Fruit fly (Drosophila melanogaster) whole organism, prepupa: ENCODE measurements around the gene bchs.

Source experiments
- Blimp-1 ChIP-seq: fragments of 200-800 bp; sonication (Bioruptor generic); optimal IDR thresholded peaks from 3 replicates; lab custom pipeline; 2017; ENCODE audit warnings: missing biosample characterization, missing genetic modification characterization, mild to moderate bottlenecking, moderate library complexity, missing genetic modification reagents
- CG10631 ChIP-seq: fragments of 200-800 bp; sonication (Bioruptor generic); optimal IDR thresholded peaks from 2 replicates; lab custom pipeline; 2016; ENCODE audit warnings: missing biosample characterization, missing genetic modification characterization
- CG10669 ChIP-seq: fragments of 200-800 bp; sonication (Bioruptor generic); optimal IDR thresholded peaks from 3 replicates; lab custom pipeline; 2018; ENCODE audit warnings: missing biosample characterization, mild to moderate bottlenecking, missing genetic modification characterization, moderate library complexity
- CG16779 ChIP-seq: fragments of 200-800 bp; sonication (Bioruptor generic); optimal IDR thresholded peaks from 3 replicates; lab custom pipeline; 2017; ENCODE audit warnings: missing biosample characterization, mild to moderate bottlenecking, missing genetic modification characterization
- CG3032 ChIP-seq: fragments of 200-800 bp; optimal IDR thresholded peaks from 2 replicates; lab custom pipeline; 2019; ENCODE audit warnings: missing biosample characterization, mild to moderate bottlenecking, missing genetic modification characterization, moderate library complexity
- CG31627 ChIP-seq: fragments of 200-800 bp; sonication (Bioruptor generic); optimal IDR thresholded peaks from 3 replicates; lab custom pipeline; 2016; ENCODE audit warnings: missing biosample characterization, missing genetic modification characterization
- CG3919 ChIP-seq: fragments of 200-800 bp; sonication (Bioruptor generic); optimal IDR thresholded peaks from 3 replicates; lab custom pipeline; 2016; ENCODE audit warnings: missing biosample characterization, missing genetic modification characterization
- CG6163 ChIP-seq: fragments of 200-800 bp; sonication (Bioruptor generic); IDR thresholded peaks from 3 replicates; pipeline ENCODE4 v1.3.6; 2022; ENCODE audit warnings: missing biosample characterization, missing genetic modification characterization
- CG6792 ChIP-seq: fragments of 200-800 bp; sonication (Bioruptor generic); optimal IDR thresholded peaks from 3 replicates; lab custom pipeline; 2016; ENCODE audit warnings: missing biosample characterization, missing genetic modification characterization
- CG6808 ChIP-seq: fragments of 200-800 bp; sonication (Bioruptor generic); optimal IDR thresholded peaks from 3 replicates; lab custom pipeline; 2017; ENCODE audit warnings: missing biosample characterization, missing genetic modification characterization, mild to moderate bottlenecking, moderate library complexity, missing genetic modification reagents
- CG8119 ChIP-seq: fragments of 200-800 bp; sonication (Bioruptor generic); IDR thresholded peaks from 3 replicates; pipeline ENCODE4 v1.3.6; 2022; ENCODE audit warnings: missing biosample characterization, missing genetic modification characterization
- CG9139 ChIP-seq: fragments of 200-800 bp; sonication (Bioruptor generic); optimal IDR thresholded peaks from 3 replicates; lab custom pipeline; 2017; ENCODE audit warnings: missing biosample characterization, mild to moderate bottlenecking, missing genetic modification characterization
- Eip75B ChIP-seq: fragments of 200-800 bp; sonication (Bioruptor generic); optimal IDR thresholded peaks from 3 replicates; lab custom pipeline; 2016; ENCODE audit warnings: missing biosample characterization, missing genetic modification characterization
- Eip78C ChIP-seq: fragments of 200-800 bp; sonication (Bioruptor generic); peaks from one replicate; lab custom pipeline; 2016; ENCODE audit warnings: missing biosample characterization, missing genetic modification characterization
- Ets21C ChIP-seq: fragments of 200-800 bp; sonication (Bioruptor generic); optimal IDR thresholded peaks from 3 replicates; lab custom pipeline; 2016; ENCODE audit warnings: missing biosample characterization, missing genetic modification characterization
- Gug ChIP-seq: fragments of 200-800 bp; sonication (Bioruptor generic); IDR thresholded peaks from 2 replicates; pipeline ENCODE4 v1.3.6; 2022; ENCODE audit warnings: missing biosample characterization, missing genetic modification characterization
- Hr39 ChIP-seq: fragments of 200-800 bp; sonication (Bioruptor generic); optimal IDR thresholded peaks from 2 replicates; lab custom pipeline; 2016; ENCODE audit warnings: missing biosample characterization, missing genetic modification characterization
- Lpt ChIP-seq: fragments of 200-800 bp; sonication (Bioruptor generic); optimal IDR thresholded peaks from 3 replicates; lab custom pipeline; 2016; ENCODE audit warnings: missing biosample characterization, missing genetic modification characterization
- OdsH ChIP-seq: fragments of 200-800 bp; sonication (Bioruptor generic); optimal IDR thresholded peaks from 3 replicates; lab custom pipeline; 2016; ENCODE audit warnings: missing biosample characterization, missing genetic modification characterization
- Smox ChIP-seq: fragments of 200-800 bp; sonication (Bioruptor generic); optimal IDR thresholded peaks from 3 replicates; lab custom pipeline; 2016; ENCODE audit warnings: missing biosample characterization, missing genetic modification characterization
- Sox102F ChIP-seq: fragments of 200-800 bp; sonication (Bioruptor generic); optimal IDR thresholded peaks from 2 replicates; lab custom pipeline; 2016; ENCODE audit warnings: missing biosample characterization, mild to moderate bottlenecking, missing genetic modification characterization
- Sox15 ChIP-seq: fragments of 200-800 bp; sonication (Bioruptor generic); optimal IDR thresholded peaks from 3 replicates; lab custom pipeline; 2016; ENCODE audit warnings: missing biosample characterization, missing genetic modification characterization
- achi ChIP-seq: fragments of 200-800 bp; sonication (Bioruptor generic); optimal IDR thresholded peaks from 3 replicates; lab custom pipeline; 2016; ENCODE audit warnings: missing biosample characterization, missing genetic modification characterization
- acj6 ChIP-seq: fragments of 200-800 bp; sonication (Bioruptor generic); optimal IDR thresholded peaks from 3 replicates; lab custom pipeline; 2016; ENCODE audit warnings: missing biosample characterization, missing genetic modification characterization
- cyc ChIP-seq: fragments of 200-800 bp; sonication (Bioruptor generic); optimal IDR thresholded peaks from 3 replicates; lab custom pipeline; 2016; ENCODE audit warnings: missing biosample characterization, missing genetic modification characterization
- dsx ChIP-seq: fragments of 200-800 bp; optimal IDR thresholded peaks from 3 replicates; lab custom pipeline; 2019; ENCODE audit warnings: missing biosample characterization, mild to moderate bottlenecking, missing genetic modification characterization, moderate library complexity; ENCODE audit not compliant: poor library complexity, severe bottlenecking
- fd85E ChIP-seq: fragments of 200-800 bp; sonication (Bioruptor generic); optimal IDR thresholded peaks from 3 replicates; lab custom pipeline; 2016; ENCODE audit warnings: missing biosample characterization, missing genetic modification characterization
- lz ChIP-seq: fragments of 200-800 bp; sonication (Bioruptor generic); optimal IDR thresholded peaks from 3 replicates; lab custom pipeline; 2016; ENCODE audit warnings: missing biosample characterization, missing genetic modification characterization
- net ChIP-seq: fragments of 200-800 bp; sonication (Bioruptor generic); optimal IDR thresholded peaks from 3 replicates; lab custom pipeline; 2016; ENCODE audit warnings: missing biosample characterization, missing genetic modification characterization
- ss ChIP-seq, 2 experiments: fragments of 200-800 bp; sonication (Bioruptor generic); optimal IDR thresholded peaks; 2 replicates in 1 of 2; 3 replicates in 1 of 2; lab custom pipeline; 2017 to 2018; ENCODE audit warnings: mild to moderate bottlenecking in 2 of 2, missing biosample characterization in 2 of 2, missing genetic modification characterization in 2 of 2, moderate library complexity in 1 of 2
- topi ChIP-seq: fragments of 200-800 bp; sonication (Bioruptor generic); optimal IDR thresholded peaks from 3 replicates; lab custom pipeline; 2016; ENCODE audit warnings: missing biosample characterization, missing genetic modification characterization
- vri ChIP-seq: fragments of 200-800 bp; sonication (Bioruptor generic); optimal IDR thresholded peaks from 3 replicates; lab custom pipeline; 2016; ENCODE audit warnings: missing biosample characterization, mild to moderate bottlenecking, missing genetic modification characterization

The bchs gene

dm6 chr2L:5958581-5959177 is 51.7 kb downstream of the bchs start, which contains the start of gene Vm26Ac:
Gene Vm26Ac (minus strand): TSS chr2L:5958631.
- no peak for TF ChIP-seq Blimp-1 (GFP tag; lab: Kevin White, UChicago)
- no peak for TF ChIP-seq vri
- no peak for TF ChIP-seq CG6163 (GFP tag; lab: Robert Waterston, UW)
- no peak for TF ChIP-seq acj6 (GFP tag; lab: Kevin White, UChicago)
- TF ChIP-seq CG3919: no peak
- TF ChIP-seq Eip78C (GFP tag; lab: Kevin White, UChicago): no peak
- TF ChIP-seq OdsH (GFP tag; lab: Kevin White, UChicago): no peak
- no peak for TF ChIP-seq Sox15 (GFP tag; lab: Kevin White, UChicago)
- no peak for TF ChIP-seq Ets21C (GFP tag; lab: Kevin White, UChicago)

dm6 chr2L:5959863-5960658 is 53.1 kb downstream of the bchs start, which contains the start of gene Vm26Aa:
Gene Vm26Aa (minus strand): TSS chr2L:5960340.
- TF ChIP-seq Eip78C (GFP tag; lab: Kevin White, UChicago): no peak
- no peak for TF ChIP-seq Sox102F
- TF ChIP-seq acj6 (GFP tag; lab: Kevin White, UChicago): no peak
- TF ChIP-seq Eip75B (GFP tag; lab: Kevin White, UChicago): no peak
- no peak for TF ChIP-seq CG3032 (tag; lab: Kevin White, UChicago)
- TF ChIP-seq Lpt: no peak
- no peak for TF ChIP-seq cyc (GFP tag; lab: Kevin White, UChicago)
- TF ChIP-seq fd85E (GFP tag; lab: Kevin White, UChicago): no peak
- TF ChIP-seq lz (GFP tag; lab: Kevin White, UChicago): no peak
- no peak for TF ChIP-seq net (GFP tag; lab: Kevin White, UChicago)
- no peak for TF ChIP-seq Smox (GFP tag; lab: Kevin White, UChicago)
- TF ChIP-seq Gug (GFP tag; lab: Robert Waterston, UW): no peak

- TF ChIP-seq ss (GFP tag; optimal IDR thresholded peaks at IDR 0.05; lab: Kevin White, UChicago) (peak in 1 of 2 experiments; percentile 98), CG6792 (GFP tag; lab: Kevin White, UChicago) (no peak), CG31627 (GFP tag; lab: Kevin White, UChicago) (no peak), CG3032 (tag; lab: Kevin White, UChicago) (no peak)
These were observed 54.4 kb downstream of the bchs start for dm6 chr2L:5961169-5961918.

DNA sequence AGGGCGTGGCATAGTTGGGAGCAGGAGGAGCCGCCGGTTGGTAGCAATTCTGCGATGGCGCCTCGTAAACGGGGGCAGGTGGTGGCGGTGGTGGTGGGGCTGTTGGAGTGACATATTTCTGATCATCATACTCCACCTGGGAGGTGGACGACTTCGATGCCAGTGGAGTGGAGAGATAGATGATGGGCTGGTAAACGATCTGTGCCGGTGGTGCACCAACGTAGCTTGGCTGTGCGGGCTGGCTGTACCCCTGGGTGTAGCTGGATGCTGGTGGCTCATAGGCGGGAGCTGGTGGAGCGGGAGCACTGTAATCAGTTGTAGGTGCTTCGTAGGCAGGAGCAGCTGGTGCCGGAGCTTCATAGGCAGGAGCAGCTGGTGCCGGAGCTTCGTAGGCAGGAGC is 56.3 kb downstream of the bchs start:
- no peak for TF ChIP-seq Gug (GFP tag; lab: Robert Waterston, UW)
- no peak for TF ChIP-seq CG6808 (GFP tag; lab: Kevin White, UChicago)
- no peak for TF ChIP-seq achi (GFP tag; lab: Kevin White, UChicago)
- TF ChIP-seq CG16779 (tag; lab: Kevin White, UChicago): no peak
- no peak for TF ChIP-seq Hr39 (GFP tag; lab: Kevin White, UChicago)
- no peak for TF ChIP-seq topi (GFP tag; lab: Kevin White, UChicago)
- TF ChIP-seq lz (GFP tag; lab: Kevin White, UChicago): no peak
- no peak for TF ChIP-seq dsx
- TF ChIP-seq CG10669 (GFP tag; lab: Kevin White, UChicago): no peak
- TF ChIP-seq CG8119 (GFP tag; lab: Robert Waterston, UW): no peak
- TF ChIP-seq Sox102F: no peak
- no peak for TF ChIP-seq CG3919
- TF ChIP-seq acj6 (GFP tag; lab: Kevin White, UChicago): no peak
- no peak for TF ChIP-seq fd85E (GFP tag; lab: Kevin White, UChicago)
- no peak for TF ChIP-seq CG9139 (GFP tag; lab: Kevin White, UChicago)
- TF ChIP-seq CG10631 (GFP tag; lab: Kevin White, UChicago): no peak
